Worm (Caenorhabditis elegans) whole organism, midembryonic: Measurements from ENCODE around the gene Y113G7B.28.

Source experiments
- T22C8.4 ChIP-seq: fragments of 200-800 bp; sonication (Bioruptor generic); IDR thresholded peaks from 2 replicates; pipeline ENCODE4 v1.3.6; 2022; ENCODE audit warnings: missing genetic modification characterization, missing compliant biosample characterization
- cog-1 ChIP-seq: sonication (generic microtip); optimal IDR thresholded peaks from 2 replicates; lab custom pipeline; 2016; ENCODE audit warnings: missing genetic modification characterization, missing compliant biosample characterization
- flt-1 ChIP-seq: fragments of 200-800 bp; sonication (Bioruptor generic); IDR thresholded peaks from 2 replicates; pipeline ENCODE4 v1.3.6; 2022; ENCODE audit warnings: missing genetic modification characterization, missing compliant biosample characterization
- klf-2 ChIP-seq: fragments of 200-800 bp; sonication (Bioruptor generic); conservative IDR thresholded peaks from 2 replicates; pipeline ENCODE4 v1.3.6; 2022; ENCODE audit warnings: missing genetic modification reagents, missing genetic modification characterization, missing compliant biosample characterization
- med-1 ChIP-seq: sonication (generic microtip); optimal IDR thresholded peaks from 2 replicates; lab custom pipeline; 2017; ENCODE audit warnings: missing genetic modification characterization, mild to moderate bottlenecking, missing compliant biosample characterization, antibody characterized with exemption, missing genetic modification reagents; ENCODE audit not compliant: insufficient read depth
- ref-1 ChIP-seq: fragments of 200-800 bp; sonication (Bioruptor generic); conservative IDR thresholded peaks from 2 replicates; pipeline ENCODE4 v1.3.6; 2022; ENCODE audit warnings: missing genetic modification reagents, missing genetic modification characterization, missing compliant biosample characterization
- tab-1 ChIP-seq: fragments of 200-800 bp; sonication (Bioruptor generic); IDR thresholded peaks from 2 replicates; pipeline ENCODE4 v1.3.6; 2022; ENCODE audit warnings: missing genetic modification characterization, missing compliant biosample characterization
- ztf-23 ChIP-seq: fragments of 200-800 bp; sonication (Bioruptor generic); IDR thresholded peaks from 2 replicates; pipeline ENCODE4 v1.3.6; 2022; ENCODE audit warnings: missing genetic modification reagents, missing genetic modification characterization, missing compliant biosample characterization
- ztf-29 ChIP-seq: fragments of 200-800 bp; sonication (Bioruptor generic); IDR thresholded peaks from 2 replicates; pipeline ENCODE4 v1.3.6; 2022; ENCODE audit warnings: missing genetic modification reagents, missing genetic modification characterization, missing compliant biosample characterization

Y113G7B.28 gene

DNA sequence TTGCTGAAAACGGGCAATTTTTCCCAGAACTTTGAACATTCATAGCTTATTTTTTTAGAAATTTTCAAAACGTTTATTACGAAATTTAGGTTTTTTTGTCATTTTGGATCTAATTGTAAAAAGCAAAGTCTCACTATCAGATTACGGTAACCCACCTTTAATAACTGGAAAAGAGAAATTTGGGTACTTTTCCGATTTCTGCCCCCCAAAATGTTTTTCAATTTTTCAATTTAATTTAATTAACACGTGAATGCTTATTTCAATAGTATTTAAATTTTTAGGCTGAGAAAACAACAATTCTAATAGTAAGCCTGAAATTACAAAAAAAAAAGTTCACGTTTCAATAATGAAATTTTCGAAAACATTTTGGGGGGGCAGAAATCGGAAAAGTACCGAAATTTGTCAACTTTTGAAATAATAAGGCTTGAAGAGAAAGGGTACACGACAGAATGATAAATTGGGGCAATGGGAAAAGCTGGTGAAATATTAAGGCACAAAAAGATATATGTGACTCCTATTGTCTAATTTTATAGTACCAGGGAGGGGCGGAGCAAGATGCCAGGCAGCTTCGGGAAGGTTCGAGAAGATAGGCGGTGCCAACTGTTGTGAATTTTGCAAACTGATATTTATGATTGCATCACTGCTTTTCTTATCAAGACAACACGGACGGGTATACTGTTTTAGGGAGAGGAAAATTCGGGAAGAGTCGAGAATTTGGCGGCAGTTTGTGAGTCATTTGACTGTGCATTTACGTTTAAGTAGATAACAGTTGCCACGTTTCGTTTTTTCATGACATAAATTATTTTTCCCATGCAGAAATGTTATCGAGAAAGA, 31.5 kb upstream of the Y113G7B.28 start, which contains the start of gene F19B2.5:
TSS of gene F19B2.5 (minus strand) at position 107 of the 834 bp plus-strand sequence.
- TF ChIP-seq tab-1 (GFP tag; lab: Robert Waterston, UW), result no peak
- no peak for TF ChIP-seq ztf-23
- TF ChIP-seq T22C8.4 (GFP tag; lab: Robert Waterston, UW), result no peak
- no peak for TF ChIP-seq klf-2 (GFP tag; lab: Robert Waterston, UW)
- no peak for TF ChIP-seq flt-1
- TF ChIP-seq med-1, result no peak
- no peak for TF ChIP-seq ztf-29
- TF ChIP-seq cog-1, result no peak
- no peak for TF ChIP-seq ref-1 (GFP tag; lab: Robert Waterston, UW)

DNA sequence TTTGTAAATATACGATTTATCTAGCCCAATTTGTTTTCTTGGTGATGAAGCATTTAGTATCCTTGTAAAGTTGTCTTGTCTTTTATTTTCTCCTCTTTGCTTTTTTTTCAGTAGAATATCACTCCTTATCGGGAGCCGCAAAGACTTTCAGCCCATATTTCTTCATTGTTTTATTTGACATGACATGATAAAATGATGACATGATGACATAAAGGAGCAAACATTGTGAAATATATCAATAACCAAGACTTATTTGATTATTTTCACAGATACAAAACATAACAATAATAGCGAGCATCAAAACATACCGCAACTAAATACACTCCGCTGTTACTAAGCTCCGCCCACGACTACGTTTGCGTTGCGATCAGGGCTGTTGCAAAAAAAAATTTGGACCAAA, 30.0 kb upstream of the Y113G7B.28 start:
- no peak for TF ChIP-seq ztf-29
- no peak for TF ChIP-seq cog-1
- no peak for TF ChIP-seq ref-1 (GFP tag; lab: Robert Waterston, UW)
- TF ChIP-seq tab-1 (GFP tag; lab: Robert Waterston, UW), result no peak
- TF ChIP-seq flt-1, result no peak
- no peak for TF ChIP-seq T22C8.4 (GFP tag; lab: Robert Waterston, UW)
- TF ChIP-seq ztf-23, result no peak
- TF ChIP-seq med-1, result no peak
- TF ChIP-seq klf-2 (GFP tag; lab: Robert Waterston, UW), result no peak

DNA sequence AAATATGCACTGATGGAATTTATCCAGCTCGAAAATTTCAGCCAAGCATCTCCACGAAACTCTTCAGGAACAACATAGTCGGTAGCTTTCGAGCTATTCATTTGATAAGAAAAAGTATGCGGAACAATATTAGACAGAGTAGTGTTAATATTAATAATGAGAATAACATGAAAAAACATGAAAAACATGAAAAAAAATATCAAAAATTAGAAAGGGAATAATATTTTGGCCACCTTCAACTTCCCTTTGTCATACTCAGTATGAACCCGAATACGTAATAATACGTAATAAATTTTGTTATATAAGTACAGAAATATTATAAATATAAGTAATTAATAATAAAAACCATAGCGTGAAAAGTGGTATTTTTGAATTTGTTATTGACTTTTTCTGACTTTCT, 23.8 kb upstream of the Y113G7B.28 start, which contains the start of gene srw-39:
TSS of gene srw-39 (minus strand) at position 101 of the 400 bp plus-strand sequence.
- TF ChIP-seq ztf-29 (no peak), cog-1 (no peak), ztf-23 (no peak), klf-2 (GFP tag; lab: Robert Waterston, UW) (no peak), tab-1 (GFP tag; lab: Robert Waterston, UW) (no peak), med-1 (no peak), flt-1 (no peak), T22C8.4 (GFP tag; lab: Robert Waterston, UW) (no peak), ref-1 (GFP tag; lab: Robert Waterston, UW) (no peak)

DNA sequence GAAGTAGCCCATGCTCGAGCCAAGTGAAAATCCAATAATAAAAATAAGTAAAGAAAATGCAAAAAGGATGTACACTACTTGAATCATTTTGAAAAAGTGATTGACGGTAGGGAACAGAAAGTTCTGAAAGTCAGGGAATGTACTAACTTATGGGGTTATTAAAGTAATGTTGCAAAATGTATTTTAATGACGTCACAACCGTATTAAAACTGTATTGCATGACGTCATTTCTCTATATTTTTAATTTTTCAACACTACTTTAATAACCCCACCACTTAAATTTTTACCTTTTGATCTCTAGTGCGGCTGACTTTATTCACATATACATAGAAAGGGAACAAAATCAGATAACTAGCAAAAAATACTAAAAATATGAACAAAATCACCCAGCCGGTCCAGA, 13.5 kb upstream of the Y113G7B.28 start:
- TF ChIP-seq cog-1 (no peak), T22C8.4 (GFP tag; lab: Robert Waterston, UW) (no peak), ztf-29 (no peak), tab-1 (GFP tag; lab: Robert Waterston, UW) (no peak), ztf-23 (no peak), ref-1 (GFP tag; lab: Robert Waterston, UW) (no peak), klf-2 (GFP tag; lab: Robert Waterston, UW) (no peak)

DNA sequence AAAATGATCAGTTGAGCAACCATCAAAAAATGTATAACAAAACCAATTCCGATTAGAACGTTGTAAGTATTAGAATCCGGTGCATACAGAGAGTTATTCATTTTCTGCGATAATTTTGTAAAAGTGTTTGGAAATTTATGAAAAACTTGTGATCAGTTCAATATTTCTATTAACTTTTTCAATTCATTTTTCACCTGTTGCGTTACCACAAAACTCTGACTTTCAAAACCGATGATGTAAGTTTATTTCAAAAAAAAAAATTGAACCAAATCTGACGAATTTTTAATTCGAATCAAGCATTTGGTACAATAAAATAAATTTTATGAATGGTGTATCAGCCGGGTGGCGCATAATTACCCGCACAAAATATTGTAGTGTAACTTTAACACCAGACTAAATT, 9.2 kb upstream of the Y113G7B.28 start, which contains the start of gene srz-16:
TSS of gene srz-16 (minus strand) at position 101 of the 400 bp plus-strand sequence.
- no peak for TF ChIP-seq T22C8.4 (GFP tag; lab: Robert Waterston, UW)
- no peak for TF ChIP-seq tab-1 (GFP tag; lab: Robert Waterston, UW)
- TF ChIP-seq flt-1, result no peak
- TF ChIP-seq ztf-29, result no peak
- TF ChIP-seq ref-1 (GFP tag; lab: Robert Waterston, UW), result no peak
- TF ChIP-seq med-1, result no peak
- no peak for TF ChIP-seq ztf-23
- no peak for TF ChIP-seq cog-1

DNA sequence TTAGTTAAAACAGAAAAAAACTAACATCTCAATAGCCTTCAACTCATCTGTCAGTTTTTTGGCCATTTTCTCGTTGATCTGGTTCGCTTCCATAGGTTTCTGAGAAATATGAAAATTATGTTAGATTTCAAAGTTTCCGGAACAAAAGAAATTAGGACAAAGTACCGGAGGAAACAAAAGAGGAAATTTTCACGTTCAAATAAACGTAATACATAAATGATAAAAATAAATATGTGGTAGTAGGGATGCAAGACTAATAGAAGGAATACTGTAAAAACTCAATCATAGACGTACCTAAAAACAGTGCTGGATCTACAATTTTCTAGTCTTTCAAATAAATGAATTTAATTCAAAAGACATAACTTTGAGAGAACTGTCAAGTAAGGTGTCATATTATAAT, 7.0 kb upstream of the Y113G7B.28 start, which contains the start of gene fbxa-116:
TSS of gene fbxa-116 (minus strand) at position 101 of the 400 bp plus-strand sequence.
- no peak for TF ChIP-seq med-1

DNA sequence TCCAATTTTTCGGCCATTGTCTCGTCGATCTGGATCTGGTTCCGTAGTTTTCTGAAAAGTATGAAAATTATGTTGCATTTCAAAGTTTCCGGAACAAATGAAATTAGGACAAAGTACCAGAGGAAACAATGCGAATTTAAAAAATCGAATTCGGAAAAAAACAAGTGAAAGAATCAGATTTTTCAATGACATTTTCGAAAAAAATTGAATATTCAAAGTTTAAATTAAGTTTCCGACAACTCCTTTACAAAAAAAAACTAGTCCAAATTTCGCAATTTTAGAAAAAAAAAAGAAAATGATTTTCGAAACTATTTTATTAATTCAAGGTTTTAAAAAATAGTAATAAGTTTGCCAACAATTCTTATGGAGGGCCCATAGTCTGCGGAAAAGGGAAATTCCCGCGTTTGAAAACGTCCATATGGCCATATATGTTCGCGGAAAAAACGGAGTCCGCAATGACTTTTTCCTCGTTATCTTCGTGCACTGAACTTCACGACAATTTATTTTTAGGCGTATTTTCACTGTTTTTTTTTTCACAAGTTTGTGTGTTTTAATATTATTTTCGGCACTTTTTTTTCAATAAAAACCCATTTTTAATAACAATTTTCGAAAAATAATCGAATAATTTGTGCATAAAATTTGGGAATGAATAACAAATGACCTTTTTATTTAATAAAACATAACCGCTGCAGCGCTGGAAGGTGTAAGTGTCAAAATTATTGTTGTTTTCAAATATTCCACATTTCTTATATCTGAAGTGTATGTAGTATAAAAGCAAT, 3.5 kb upstream of the Y113G7B.28 start, which contains the start of the genes fbxa-115 and Y113G7B.27:
TSS of gene fbxa-115 (minus strand) at position 51 of the 779 bp plus-strand sequence.
TSS of gene Y113G7B.27 (plus strand) at position 729 of the 779 bp plus-strand sequence.
- TF ChIP-seq klf-2 (GFP tag; lab: Robert Waterston, UW) (no peak), T22C8.4 (GFP tag; lab: Robert Waterston, UW) (no peak), ref-1 (GFP tag; lab: Robert Waterston, UW) (no peak), tab-1 (GFP tag; lab: Robert Waterston, UW) (no peak), med-1 (no peak), cog-1 (no peak), ztf-29 (no peak), ztf-23 (no peak), flt-1 (no peak)

DNA sequence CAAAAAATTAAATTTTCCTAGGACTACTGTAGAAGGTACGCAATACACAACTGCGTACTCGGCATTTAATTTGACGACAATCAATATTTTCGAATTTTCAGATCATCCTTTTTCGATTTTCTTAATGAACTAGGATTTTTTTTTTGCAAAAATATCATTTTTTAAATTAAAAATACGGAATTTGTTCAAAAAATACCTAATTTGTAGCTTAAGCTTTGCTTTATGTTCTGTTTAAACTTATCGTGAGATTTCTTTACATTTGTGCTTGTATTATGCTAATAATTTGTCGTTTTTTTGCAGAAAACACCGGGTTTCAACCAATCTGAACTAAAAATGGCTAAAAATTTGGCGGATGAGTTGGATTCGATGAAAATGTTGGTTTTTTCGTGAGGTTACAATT, 885 bp downstream of the Y113G7B.28 start, which contains the start of gene ftr-1:
TSS of gene ftr-1 (plus strand) at position 301 of the 400 bp plus-strand sequence.
- no peak for TF ChIP-seq ztf-23
- TF ChIP-seq flt-1, result no peak
- no peak for TF ChIP-seq ref-1 (GFP tag; lab: Robert Waterston, UW)
- TF ChIP-seq med-1, result no peak
- TF ChIP-seq cog-1, result no peak
- no peak for TF ChIP-seq ztf-29
- TF ChIP-seq tab-1 (GFP tag; lab: Robert Waterston, UW), result no peak
- no peak for TF ChIP-seq klf-2 (GFP tag; lab: Robert Waterston, UW)
- TF ChIP-seq T22C8.4 (GFP tag; lab: Robert Waterston, UW), result no peak

DNA sequence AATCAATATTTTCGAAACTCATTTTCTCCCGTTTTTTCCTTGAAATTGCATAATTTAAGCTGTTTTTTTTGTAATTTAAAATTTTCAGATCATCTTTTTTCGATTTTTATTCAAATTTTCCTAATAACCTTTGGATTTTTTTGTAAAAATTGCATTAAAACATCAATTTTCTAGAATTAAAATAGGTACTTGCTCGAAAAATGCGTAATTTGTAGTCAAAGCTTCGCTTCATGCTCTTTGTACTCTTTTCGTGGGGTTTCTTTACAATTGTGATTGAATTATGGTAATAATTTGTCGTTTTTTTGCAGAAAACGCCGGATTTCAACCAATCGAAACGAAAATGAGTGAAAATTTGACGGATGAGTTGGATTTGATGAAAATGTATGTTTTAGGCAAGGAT, 3.2 kb downstream of the Y113G7B.28 start, which contains the start of gene fog-2:
TSS of gene fog-2 (plus strand) at position 301 of the 400 bp plus-strand sequence.
- TF ChIP-seq klf-2 (GFP tag; lab: Robert Waterston, UW), result no peak
- TF ChIP-seq T22C8.4 (GFP tag; lab: Robert Waterston, UW), result no peak
- no peak for TF ChIP-seq tab-1 (GFP tag; lab: Robert Waterston, UW)
- no peak for TF ChIP-seq ztf-23
- TF ChIP-seq ref-1 (GFP tag; lab: Robert Waterston, UW), result no peak
- no peak for TF ChIP-seq ztf-29
- TF ChIP-seq med-1, result no peak
- TF ChIP-seq flt-1, result no peak
- no peak for TF ChIP-seq cog-1
